Worm (Caenorhabditis elegans) whole organism, young adult: ENCODE data around the gene tomm-70.

ENCODE experiments used
- B0035.1 ChIP-seq: sonication (generic microtip); optimal IDR thresholded peaks from 2 replicates; lab custom pipeline; 2016; ENCODE audit warnings: missing genetic modification characterization, mild to moderate bottlenecking, missing compliant biosample characterization, missing genotype, missing genetic modification reagents
- B0336.3 ChIP-seq: fragments of 200-800 bp; sonication (Bioruptor generic); IDR thresholded peaks from 2 replicates; pipeline ENCODE4 v1.3.6; 2022; ENCODE audit warnings: missing genetic modification characterization, missing compliant biosample characterization
- C06A6.2 ChIP-seq: fragments of 200-800 bp; sonication (Bioruptor generic); conservative IDR thresholded peaks from 2 replicates; pipeline ENCODE4 v1.3.6; 2022; ENCODE audit warnings: missing genetic modification characterization, missing compliant biosample characterization
- F39B2.1 ChIP-seq: fragments of 200-800 bp; sonication (Bioruptor generic); IDR thresholded peaks from 2 replicates; pipeline ENCODE4 v1.3.6; 2022; ENCODE audit warnings: missing genetic modification reagents, missing genetic modification characterization, missing compliant biosample characterization
- K11D2.4 ChIP-seq: fragments of 200-800 bp; sonication (Bioruptor generic); IDR thresholded peaks from 2 replicates; pipeline ENCODE4 v1.3.6; 2022; ENCODE audit warnings: missing genetic modification reagents, missing genetic modification characterization, missing compliant biosample characterization
- K12H6.12 ChIP-seq: fragments of 200-800 bp; sonication (Bioruptor generic); optimal IDR thresholded peaks from 2 replicates; lab custom pipeline; 2018; ENCODE audit warnings: mild to moderate bottlenecking, missing genetic modification characterization, missing compliant biosample characterization
- Y53F4B.3 ChIP-seq: fragments of 200-800 bp; sonication (Bioruptor generic); IDR thresholded peaks from 2 replicates; pipeline ENCODE4 v1.3.6; 2022; ENCODE audit warnings: missing genetic modification reagents, missing genetic modification characterization, missing compliant biosample characterization
- Y53G8AR.9 ChIP-seq: fragments of 200-800 bp; sonication (Bioruptor generic); conservative IDR thresholded peaks from 2 replicates; pipeline ENCODE4 v1.3.6; 2022; ENCODE audit warnings: missing genetic modification reagents, missing genetic modification characterization, missing compliant biosample characterization
- Y95B8A.8 ChIP-seq: fragments of 200-800 bp; sonication (Bioruptor generic); IDR thresholded peaks from 2 replicates; pipeline ENCODE4 v1.3.6; 2022; ENCODE audit warnings: missing genetic modification reagents, missing genetic modification characterization, missing compliant biosample characterization
- atf-7 ChIP-seq: sonication (generic microtip); optimal IDR thresholded peaks from 2 replicates; lab custom pipeline; 2017; ENCODE audit warnings: mild to moderate bottlenecking, missing genetic modification characterization, missing compliant biosample characterization
- bed-2 ChIP-seq: fragments of 200-800 bp; sonication (Bioruptor generic); IDR thresholded peaks from 2 replicates; pipeline ENCODE4 v1.3.6; 2022; ENCODE audit warnings: missing genetic modification reagents, missing genetic modification characterization, missing compliant biosample characterization
- cebp-1 ChIP-seq, 2 experiments: fragments of 200-800 bp in 1 of 2; sonication (Bioruptor generic) in 1 of 2; sonication (generic microtip) in 1 of 2; IDR thresholded peaks in 1 of 2; optimal IDR thresholded peaks in 1 of 2; 2 replicates each; pipeline versions ENCODE4 v1.3.6 to Lab custom; 2017 to 2022; ENCODE audit warnings: missing compliant biosample characterization in 2 of 2, missing genetic modification characterization in 2 of 2, mild to moderate bottlenecking in 1 of 2, missing genetic modification reagents in 1 of 2, moderate library complexity in 1 of 2
- ceh-100 ChIP-seq: fragments of 200-800 bp; sonication (Bioruptor generic); IDR thresholded peaks from 2 replicates; pipeline ENCODE4 v1.3.6; 2022; ENCODE audit warnings: missing genetic modification reagents, missing genetic modification characterization, missing compliant biosample characterization
- ceh-58 ChIP-seq: fragments of 200-800 bp; sonication (Bioruptor generic); IDR thresholded peaks from 2 replicates; pipeline ENCODE4 v1.3.6; 2022; ENCODE audit warnings: missing genetic modification characterization, missing compliant biosample characterization
- ceh-79 ChIP-seq: sonication (generic microtip); optimal IDR thresholded peaks from 2 replicates; lab custom pipeline; 2017; ENCODE audit warnings: mild to moderate bottlenecking, missing genetic modification characterization, missing compliant biosample characterization
- ceh-91 ChIP-seq: fragments of 200-800 bp; sonication (Bioruptor generic); IDR thresholded peaks from 2 replicates; pipeline ENCODE4 v1.3.6; 2022; ENCODE audit warnings: missing genetic modification reagents, missing genetic modification characterization, missing compliant biosample characterization
- die-1 ChIP-seq: sonication (generic microtip); optimal IDR thresholded peaks from 2 replicates; lab custom pipeline; 2016; ENCODE audit warnings: missing genotype, mild to moderate bottlenecking, missing genetic modification characterization, missing compliant biosample characterization
- dox-1 ChIP-seq: fragments of 200-800 bp; sonication (Bioruptor generic); IDR thresholded peaks from 2 replicates; pipeline ENCODE4 v1.3.6; 2022; ENCODE audit warnings: missing genetic modification reagents, missing genetic modification characterization, missing compliant biosample characterization
- egl-44 ChIP-seq: fragments of 200-800 bp; sonication (Bioruptor generic); IDR thresholded peaks from 2 replicates; pipeline ENCODE4 v1.3.6; 2022; ENCODE audit warnings: missing genetic modification reagents, missing genetic modification characterization, missing compliant biosample characterization
- ekl-4 ChIP-seq: fragments of 200-800 bp; sonication (Bioruptor generic); IDR thresholded peaks from 2 replicates; pipeline ENCODE4 v1.3.6; 2022; ENCODE audit warnings: missing genetic modification reagents, missing genetic modification characterization, missing compliant biosample characterization
- fkh-3 ChIP-seq: sonication (generic microtip); optimal IDR thresholded peaks from 2 replicates; lab custom pipeline; 2016; ENCODE audit warnings: mild to moderate bottlenecking, missing genetic modification characterization, missing compliant biosample characterization
- him-1 ChIP-seq: sonication (generic microtip); optimal IDR thresholded peaks from 2 replicates; lab custom pipeline; 2016; ENCODE audit warnings: missing genotype, missing genetic modification reagents, missing genetic modification characterization, missing compliant biosample characterization
- hmg-1.2 ChIP-seq: fragments of 200-800 bp; sonication (Bioruptor generic); IDR thresholded peaks from 2 replicates; pipeline ENCODE4 v1.3.6; 2022; ENCODE audit warnings: missing genetic modification reagents, missing genetic modification characterization, missing compliant biosample characterization
- let-526 ChIP-seq: fragments of 200-800 bp; sonication (Bioruptor generic); IDR thresholded peaks from 2 replicates; pipeline ENCODE4 v1.3.6; 2022; ENCODE audit warnings: missing genetic modification reagents, missing genetic modification characterization, missing compliant biosample characterization
- lin-35 ChIP-seq, 3 experiments: fragments of 150-350 bp in 2 of 3; sonication (generic microtip) in 1 of 3; optimal IDR thresholded peaks; 2 replicates each; lab custom pipeline; 2014 to 2018; ENCODE audit warnings: missing biosample characterization in 3 of 3, missing genetic modification characterization in 3 of 3, missing genetic modification reagents in 3 of 3
- lin-40 ChIP-seq: sonication (generic microtip); optimal IDR thresholded peaks from 2 replicates; lab custom pipeline; 2016; ENCODE audit warnings: missing genetic modification characterization, mild to moderate bottlenecking, missing compliant biosample characterization, missing genotype, missing genetic modification reagents
- lin-54 ChIP-seq: fragments of 200-800 bp; sonication (Bioruptor generic); optimal IDR thresholded peaks from 2 replicates; lab custom pipeline; 2018; ENCODE audit warnings: mild to moderate bottlenecking, missing genetic modification characterization, missing compliant biosample characterization
- lir-1 ChIP-seq: fragments of 200-800 bp; sonication (Bioruptor generic); conservative IDR thresholded peaks from 2 replicates; pipeline ENCODE4 v1.3.6; 2022; ENCODE audit warnings: missing genetic modification reagents, missing genetic modification characterization, missing compliant biosample characterization
- madf-6 ChIP-seq: fragments of 200-800 bp; sonication (Bioruptor generic); IDR thresholded peaks from 2 replicates; pipeline ENCODE4 v1.3.6; 2022; ENCODE audit warnings: missing genetic modification reagents, missing genetic modification characterization, missing compliant biosample characterization
- madf-8 ChIP-seq: fragments of 200-800 bp; sonication (Bioruptor generic); conservative IDR thresholded peaks from 2 replicates; pipeline ENCODE4 v1.3.6; 2022; ENCODE audit warnings: missing genetic modification reagents, missing genetic modification characterization, missing compliant biosample characterization
- mcd-1 ChIP-seq: fragments of 200-800 bp; sonication (Bioruptor generic); IDR thresholded peaks from 2 replicates; pipeline ENCODE4 v1.3.6; 2022; ENCODE audit warnings: missing genetic modification reagents, missing genetic modification characterization, missing compliant biosample characterization
- mel-28 ChIP-seq: sonication (generic microtip); optimal IDR thresholded peaks from 2 replicates; lab custom pipeline; 2016; ENCODE audit warnings: borderline replicate concordance, mild to moderate bottlenecking, missing genetic modification characterization, missing compliant biosample characterization
- nhr-120 ChIP-seq: fragments of 200-800 bp; sonication (Bioruptor generic); IDR thresholded peaks from 2 replicates; pipeline ENCODE4 v1.3.6; 2022; ENCODE audit warnings: missing genetic modification characterization, missing compliant biosample characterization
- nhr-179 ChIP-seq: sonication (generic microtip); optimal IDR thresholded peaks from 2 replicates; lab custom pipeline; 2016; ENCODE audit warnings: mild to moderate bottlenecking, missing genetic modification characterization, missing compliant biosample characterization
- nhr-80 ChIP-seq: sonication (generic microtip); optimal IDR thresholded peaks from 2 replicates; lab custom pipeline; 2016; ENCODE audit warnings: missing genetic modification characterization, missing compliant biosample characterization
- nhr-90 ChIP-seq: sonication (generic microtip); optimal IDR thresholded peaks from 2 replicates; lab custom pipeline; 2016; ENCODE audit warnings: missing genotype, mild to moderate bottlenecking, missing genetic modification characterization, missing compliant biosample characterization
- rpc-1 ChIP-seq, 2 experiments: fragments of 150-350 bp in 1 of 2; sonication (generic microtip) in 1 of 2; optimal IDR thresholded peaks; 2 replicates each; lab custom pipeline; 2014 to 2018; ENCODE audit warnings: missing biosample characterization in 1 of 2, missing genetic modification characterization in 1 of 2, missing genetic modification reagents in 1 of 2, missing genotype in 1 of 2
- snpc-1.3 ChIP-seq: sonication (generic microtip); optimal IDR thresholded peaks from 2 replicates; lab custom pipeline; 2017; ENCODE audit warnings: missing genetic modification characterization, mild to moderate bottlenecking, missing compliant biosample characterization, antibody characterized with exemption, moderate library complexity, missing genotype, missing genetic modification reagents; ENCODE audit not compliant: insufficient read depth
- somi-1 ChIP-seq: fragments of 200-800 bp; sonication (Bioruptor generic); optimal IDR thresholded peaks from 2 replicates; lab custom pipeline; 2018; ENCODE audit warnings: mild to moderate bottlenecking, missing genetic modification characterization, missing compliant biosample characterization
- tbp1 ChIP-seq: fragments of 200-800 bp; sonication (Bioruptor generic); optimal IDR thresholded peaks from 2 replicates; lab custom pipeline; 2018; ENCODE audit warnings: mild to moderate bottlenecking, missing genetic modification characterization, missing compliant biosample characterization
- tbx-9 ChIP-seq: sonication (generic microtip); optimal IDR thresholded peaks from 2 replicates; lab custom pipeline; 2016; ENCODE audit warnings: borderline replicate concordance, missing genetic modification characterization, inconsistent platforms, missing compliant biosample characterization
- unc-62 ChIP-seq: fragments of 150-350 bp; optimal IDR thresholded peaks from 2 replicates; lab custom pipeline; 2014; ENCODE audit warnings: missing biosample characterization, missing genetic modification reagents, missing genetic modification characterization
- xnd-1 ChIP-seq: sonication (generic microtip); optimal IDR thresholded peaks from 2 replicates; lab custom pipeline; 2016; ENCODE audit warnings: missing genotype, missing genetic modification reagents, missing genetic modification characterization, missing compliant biosample characterization
- zim-3 ChIP-seq: sonication (generic microtip); optimal IDR thresholded peaks from 2 replicates; lab custom pipeline; 2017; ENCODE audit warnings: mild to moderate bottlenecking, missing genetic modification characterization, moderate library complexity, missing compliant biosample characterization
- ztf-22 ChIP-seq: fragments of 200-800 bp; sonication (Bioruptor generic); optimal IDR thresholded peaks from 2 replicates; lab custom pipeline; 2018; ENCODE audit warnings: mild to moderate bottlenecking, missing genetic modification characterization, moderate library complexity, missing compliant biosample characterization
- ztf-28 ChIP-seq: fragments of 200-800 bp; sonication (Bioruptor generic); IDR thresholded peaks from 2 replicates; pipeline ENCODE4 v1.3.6; 2022; ENCODE audit warnings: missing genetic modification reagents, missing genetic modification characterization, missing compliant biosample characterization
- ztf-3 ChIP-seq: fragments of 200-800 bp; sonication (Bioruptor generic); optimal IDR thresholded peaks from 2 replicates; lab custom pipeline; 2018; ENCODE audit warnings: mild to moderate bottlenecking, missing genetic modification characterization, missing compliant biosample characterization

The tomm-70 gene

DNA sequence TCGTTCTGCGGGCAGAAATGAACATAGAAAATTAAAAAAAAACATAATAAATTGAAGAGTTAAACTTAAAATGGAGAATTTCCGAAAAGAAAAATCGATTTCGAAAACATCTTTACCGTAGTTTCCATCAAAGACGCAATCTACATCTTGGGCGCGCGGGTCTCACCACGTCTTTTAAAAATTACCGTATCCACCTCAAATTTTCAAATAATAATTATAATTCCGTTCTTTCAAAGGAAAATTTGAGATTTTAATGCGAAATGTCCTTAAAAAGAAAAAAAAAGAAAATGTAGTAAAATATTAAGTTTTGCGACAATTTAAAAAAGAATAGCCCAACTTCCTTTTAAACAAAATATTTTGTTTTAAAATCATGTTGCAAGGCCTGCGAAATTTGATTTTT, 8.6 kb upstream of the tomm-70 start (continued):
- TF ChIP-seq cebp-1 (GFP tag; IDR thresholded peaks at IDR 0.05; lab: Robert Waterston, UW) (no peak), cebp-1 (tag; optimal IDR thresholded peaks at IDR 0.05; lab: Kevin White, UChicago) (no peak), let-526 (no peak), lin-40 (no peak), K11D2.4 (no peak), Y53F4B.3 (no peak), bed-2 (no peak), snpc-1.3 (tag; lab: Kevin White, UChicago) (peak; percentile 51), ztf-28 (GFP tag; lab: Robert Waterston, UW) (no peak), fkh-3 (tag; lab: Kevin White, UChicago) (no peak), madf-8 (GFP tag; lab: Robert Waterston, UW) (0 out of 2 replicates have a peak, but pooled peaks have one; percentile 31), nhr-80 (tag; lab: Kevin White, UChicago) (no peak), mcd-1 (GFP tag; lab: Robert Waterston, UW) (no peak), atf-7 (tag; lab: Kevin White, UChicago) (no peak), zim-3 (tag; lab: Kevin White, UChicago) (no peak), lin-54 (GFP tag; lab: Kevin White, UChicago) (peak; percentile 51), dox-1 (no peak), F39B2.1 (GFP tag; lab: Robert Waterston, UW) (no peak), nhr-90 (no peak), tbx-9 (no peak), him-1 (tag; lab: Kevin White, UChicago) (no peak), nhr-120 (GFP tag; lab: Robert Waterston, UW) (no peak), ceh-100 (GFP tag; lab: Robert Waterston, UW) (no peak), xnd-1 (tag; lab: Kevin White, UChicago) (peak; percentile 70), K12H6.12 (no peak), lin-35 (GFP tag; optimal IDR thresholded peaks at IDR 0.05; lab: Kevin White, UChicago) (no peak), ekl-4 (no peak), egl-44 (GFP tag; lab: Robert Waterston, UW) (no peak), Y53G8AR.9 (GFP tag; lab: Robert Waterston, UW) (no peak), die-1 (tag; lab: Kevin White, UChicago) (no peak), tbp1 (GFP tag; lab: Kevin White, UChicago) (peak; percentile 17), ceh-91 (GFP tag; lab: Robert Waterston, UW) (peak; percentile 36; the same call in 1 of the 2 replicates), mel-28 (no peak), C06A6.2 (no peak), ztf-3 (GFP tag; lab: Kevin White, UChicago) (no peak), B0336.3 (GFP tag; lab: Robert Waterston, UW) (no peak)

DNA sequence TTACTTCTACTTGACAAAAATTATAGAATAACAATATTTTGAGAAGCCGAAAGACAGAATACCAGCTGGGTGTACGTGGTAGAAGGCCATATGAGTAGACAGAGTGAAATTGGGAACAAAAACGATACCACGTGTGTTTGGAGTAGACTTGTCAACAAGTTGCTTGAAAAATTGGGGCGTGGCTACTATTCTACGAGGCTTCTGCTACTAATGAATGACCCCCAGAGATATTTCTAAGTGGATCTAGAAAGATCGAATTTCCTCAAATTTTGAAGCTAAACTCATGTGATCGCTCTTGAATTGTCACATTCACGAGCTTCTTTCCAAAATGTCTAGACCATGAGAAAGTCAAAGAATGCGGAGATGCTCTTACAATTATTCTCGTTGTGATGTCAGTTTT, 7.5 kb upstream of the tomm-70 start:
- TF ChIP-seq nhr-80 (tag; lab: Kevin White, UChicago): peak; percentile 16
- 0 out of 2 replicates have a peak, but pooled peaks have one; percentile 15 for TF ChIP-seq Y53G8AR.9 (GFP tag; lab: Robert Waterston, UW)
- TF ChIP-seq ceh-79: no peak
- TF ChIP-seq C06A6.2: no peak

DNA sequence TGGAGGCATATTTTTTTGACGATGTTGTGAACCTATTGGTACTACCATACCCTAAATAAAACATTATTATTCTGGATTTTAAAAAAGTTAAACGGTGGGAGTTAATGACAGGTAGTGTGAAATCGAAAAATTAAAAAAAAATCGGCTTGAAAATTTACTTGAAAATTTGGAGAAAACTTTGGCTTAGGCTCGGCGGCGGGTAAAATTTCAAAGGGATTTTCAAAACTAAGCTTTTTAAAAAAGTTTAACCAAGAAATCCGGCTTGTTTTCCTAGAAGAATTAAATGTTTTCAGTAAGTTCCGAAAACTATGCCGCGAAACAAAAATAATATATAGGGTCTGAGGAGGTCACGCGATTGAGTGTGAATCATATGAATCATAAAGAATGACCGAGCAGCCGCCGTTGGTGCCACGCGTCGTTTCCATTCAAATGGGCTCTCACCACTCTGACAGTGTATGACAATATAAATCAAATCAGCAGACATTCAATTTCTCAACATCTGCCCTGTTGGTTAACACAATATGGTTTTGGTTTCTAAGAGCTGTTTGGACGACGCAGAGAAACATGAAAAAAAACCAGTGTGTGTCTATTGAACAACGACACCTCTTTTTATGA, 6.6 kb upstream of the tomm-70 start, which contains the start of gene aak-1:
Gene aak-1 (minus strand): TSS at position 51 of the 615 bp plus-strand sequence.
- TF ChIP-seq somi-1 (no peak), rpc-1 (optimal IDR thresholded peaks at IDR 0.05; lab: Kevin White, UChicago) (no peak), rpc-1 (tag; optimal IDR thresholded peaks at IDR 0.05; lab: Kevin White, UChicago) (no peak), lir-1 (GFP tag; lab: Robert Waterston, UW) (no peak), nhr-179 (no peak), xnd-1 (tag; lab: Kevin White, UChicago) (no peak), hmg-1.2 (GFP tag; lab: Robert Waterston, UW) (no peak), madf-6 (GFP tag; lab: Robert Waterston, UW) (no peak), B0035.1 (tag; lab: Kevin White, UChicago) (no peak), lin-54 (GFP tag; lab: Kevin White, UChicago) (no peak), ztf-22 (GFP tag; lab: Kevin White, UChicago) (no peak), let-526 (no peak), Y95B8A.8 (GFP tag; lab: Robert Waterston, UW) (no peak), ceh-58 (GFP tag; lab: Robert Waterston, UW) (no peak), unc-62 (GFP tag; lab: Kevin White, UChicago) (no peak)
- TF ChIP-seq, all 124 proteins: peak for 0
